Worm (Caenorhabditis elegans): Measurements from ENCODE around the gene cpz-2.

Gene cpz-2

ce11 chrV:13380980-13381379 is at the start of gene cpz-2:
Gene cpz-2, plus strand, starts transcription at chrV:13381189.
- no peak for TF ChIP-seq W03F9.2 (tag; optimal IDR thresholded peaks at IDR 0.05)
- no peak for TF ChIP-seq dao-5 (tag; optimal IDR thresholded peaks at IDR 0.05)
- TF ChIP-seq him-1 (tag; optimal IDR thresholded peaks at IDR 0.05) = no peak

- no peak for TF ChIP-seq W03F9.2 (tag; optimal IDR thresholded peaks at IDR 0.05)
- TF ChIP-seq dao-5 (tag; optimal IDR thresholded peaks at IDR 0.05) = no peak
- TF ChIP-seq him-1 (tag; optimal IDR thresholded peaks at IDR 0.05) = no peak
Measured at ce11 chrV:13333386-13334180, 47.4 kb upstream of the cpz-2 start, which contains the start of gene nhr-168. Gene nhr-168, minus strand, starts transcription at chrV:13333871.

- TF ChIP-seq him-1 (tag; optimal IDR thresholded peaks at IDR 0.05) = no peak
- TF ChIP-seq W03F9.2 (tag; optimal IDR thresholded peaks at IDR 0.05) = no peak
- TF ChIP-seq dao-5 (tag; optimal IDR thresholded peaks at IDR 0.05) = no peak
Measured at ce11 chrV:13334447-13334846, 46.5 kb upstream of the cpz-2 start.

ce11 chrV:13335883-13336419 is 45.0 kb upstream of the cpz-2 start, which contains the start of gene C50B6.9:
Gene C50B6.9, plus strand, starts transcription at chrV:13336369.
- no peak for TF ChIP-seq him-1 (tag; optimal IDR thresholded peaks at IDR 0.05)
- TF ChIP-seq dao-5 (tag; optimal IDR thresholded peaks at IDR 0.05) = no peak

- TF ChIP-seq dao-5 (tag; optimal IDR thresholded peaks at IDR 0.05) (no peak), W03F9.2 (tag; optimal IDR thresholded peaks at IDR 0.05) (no peak), him-1 (tag; optimal IDR thresholded peaks at IDR 0.05) (no peak)
Measured at ce11 chrV:13338037-13338436, 43.0 kb upstream of the cpz-2 start.

- TF ChIP-seq W03F9.2 (tag; optimal IDR thresholded peaks at IDR 0.05) = no peak
- no peak for TF ChIP-seq him-1 (tag; optimal IDR thresholded peaks at IDR 0.05)
- no peak for TF ChIP-seq dao-5 (tag; optimal IDR thresholded peaks at IDR 0.05)
Measured at ce11 chrV:13339633-13340290, 41.2 kb upstream of the cpz-2 start, which contains the start of the genes str-4 and lgc-48. Gene str-4, minus strand, starts transcription at chrV:13339733. Gene lgc-48, plus strand, starts transcription at chrV:13340240.

- TF ChIP-seq dao-5 (tag; optimal IDR thresholded peaks at IDR 0.05) = no peak
Measured at ce11 chrV:13342235-13342634, 38.8 kb upstream of the cpz-2 start.

ce11 chrV:13345867-13346328 is 35.1 kb upstream of the cpz-2 start, which contains the start of gene twk-43:
Gene twk-43, plus strand, starts transcription at chrV:13346278.
- TF ChIP-seq W03F9.2 (tag; optimal IDR thresholded peaks at IDR 0.05) = no peak
- TF ChIP-seq him-1 (tag; optimal IDR thresholded peaks at IDR 0.05) = no peak
- TF ChIP-seq dao-5 (tag; optimal IDR thresholded peaks at IDR 0.05) = no peak

- no peak for TF ChIP-seq him-1 (tag; optimal IDR thresholded peaks at IDR 0.05)
- TF ChIP-seq W03F9.2 (tag; optimal IDR thresholded peaks at IDR 0.05) = no peak
- no peak for TF ChIP-seq dao-5 (tag; optimal IDR thresholded peaks at IDR 0.05)
Measured at ce11 chrV:13350302-13350701, 30.7 kb upstream of the cpz-2 start.

- TF ChIP-seq dao-5 (tag; optimal IDR thresholded peaks at IDR 0.05) = no peak
Measured at ce11 chrV:13351773-13352172, 29.2 kb upstream of the cpz-2 start.

ce11 chrV:13352415-13352814 is 28.6 kb upstream of the cpz-2 start:
- TF ChIP-seq him-1 (tag; optimal IDR thresholded peaks at IDR 0.05) (no peak), W03F9.2 (tag; optimal IDR thresholded peaks at IDR 0.05) (no peak), dao-5 (tag; optimal IDR thresholded peaks at IDR 0.05) (no peak)

- TF ChIP-seq W03F9.2 (tag; optimal IDR thresholded peaks at IDR 0.05) = no peak
- no peak for TF ChIP-seq him-1 (tag; optimal IDR thresholded peaks at IDR 0.05)
- TF ChIP-seq dao-5 (tag; optimal IDR thresholded peaks at IDR 0.05) = no peak
Measured at ce11 chrV:13356210-13356609, 24.8 kb upstream of the cpz-2 start.

- TF ChIP-seq W03F9.2 (tag; optimal IDR thresholded peaks at IDR 0.05) (no peak), dao-5 (tag; optimal IDR thresholded peaks at IDR 0.05) (no peak), him-1 (tag; optimal IDR thresholded peaks at IDR 0.05) (no peak)
Measured at ce11 chrV:13357652-13358281, 23.2 kb upstream of the cpz-2 start, which contains the start of gene F32H5.1. Gene F32H5.1, minus strand, starts transcription at chrV:13358037.

Measured in whole organism, L4/young adult.